Fruit fly (Drosophila melanogaster): Measurements from ENCODE around the gene RpL24.

The RpL24 gene

DNA sequence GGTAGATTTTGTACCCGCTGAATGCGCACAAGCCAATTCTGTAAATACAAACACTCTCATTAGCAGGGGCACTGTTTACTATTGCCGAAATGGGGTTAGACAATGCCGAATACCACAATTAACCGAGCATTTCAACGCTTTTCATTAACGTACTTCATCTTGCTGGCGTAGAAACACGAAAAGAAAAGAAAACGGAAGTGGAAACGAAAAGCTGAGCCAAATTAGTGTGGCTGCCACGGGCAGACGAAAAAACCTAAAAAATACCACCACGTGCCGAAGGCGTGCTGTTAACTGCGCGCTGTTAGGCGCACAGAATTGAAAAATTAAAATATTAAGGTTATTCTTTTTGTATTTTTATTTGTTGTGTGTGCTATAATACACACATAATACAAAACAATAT is at the start of gene RpL24 (continued):
- peak; percentile 91 for TF ChIP-seq Sox102F (GFP tag; optimal IDR thresholded peaks at IDR 0.05)
- TF ChIP-seq CG11902 (GFP tag; optimal IDR thresholded peaks at IDR 0.05), result peak; percentile 36
- TF ChIP-seq CG6808 (GFP tag; optimal IDR thresholded peaks at IDR 0.05), result peak; percentile 78
- no peak for TF ChIP-seq CG8119 (GFP tag; IDR thresholded peaks at IDR 0.05)
- peak; percentile 1 for TF ChIP-seq Sox15 (GFP tag; optimal IDR thresholded peaks at IDR 0.05)
- TF ChIP-seq achi (GFP tag; optimal IDR thresholded peaks at IDR 0.05), result peak; percentile 83
- peak; percentile 95 for TF ChIP-seq CG3919 (GFP tag; optimal IDR thresholded peaks at IDR 0.05)
- no peak for TF ChIP-seq Hr38 (GFP tag; optimal IDR thresholded peaks at IDR 0.05)

DNA sequence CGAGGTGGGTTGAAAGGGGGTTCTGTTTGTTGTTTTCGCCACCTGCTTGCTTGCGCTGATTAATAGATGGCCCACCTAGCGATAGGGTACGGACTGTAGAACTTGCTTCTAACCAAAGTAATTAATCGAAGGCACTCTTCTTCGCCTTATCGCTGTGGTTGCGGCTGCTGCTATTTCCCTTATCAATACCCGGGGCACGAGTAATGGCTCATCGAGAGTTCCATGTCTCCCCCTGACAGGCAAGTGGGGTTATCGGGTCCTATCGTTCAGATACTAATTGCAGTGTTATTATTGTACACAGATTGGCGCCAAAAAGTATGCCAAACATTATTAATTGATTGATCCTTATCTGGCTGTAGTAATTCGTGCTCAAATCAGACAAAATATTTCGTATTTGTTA is 41.9 kb upstream of the RpL24 start:
- TF ChIP-seq Sox102F (GFP tag; optimal IDR thresholded peaks at IDR 0.05), result no peak
- TF ChIP-seq vri (GFP tag; optimal IDR thresholded peaks at IDR 0.05), result peak; percentile 77
- TF ChIP-seq Ets21C (GFP tag; optimal IDR thresholded peaks at IDR 0.05), result no peak
- TF ChIP-seq Sox14 (GFP tag; optimal IDR thresholded peaks at IDR 0.05), result no peak
- TF ChIP-seq CG11902 (GFP tag; optimal IDR thresholded peaks at IDR 0.05), result no peak
- TF ChIP-seq OdsH (GFP tag; optimal IDR thresholded peaks at IDR 0.05), result no peak
- no peak for TF ChIP-seq fkh (GFP tag; optimal IDR thresholded peaks at IDR 0.05)
- no peak for TF ChIP-seq eg (GFP tag; IDR thresholded peaks at IDR 0.05)
- TF ChIP-seq CG3919 (GFP tag; optimal IDR thresholded peaks at IDR 0.05), result no peak
- no peak for TF ChIP-seq acj6 (GFP tag; optimal IDR thresholded peaks at IDR 0.05)
- no peak for TF ChIP-seq CG1621 (tag; optimal IDR thresholded peaks at IDR 0.05)
- peak; percentile 87 for TF ChIP-seq svp (GFP tag)
- no peak for TF ChIP-seq CG8319 (GFP tag; optimal IDR thresholded peaks at IDR 0.05)

DNA sequence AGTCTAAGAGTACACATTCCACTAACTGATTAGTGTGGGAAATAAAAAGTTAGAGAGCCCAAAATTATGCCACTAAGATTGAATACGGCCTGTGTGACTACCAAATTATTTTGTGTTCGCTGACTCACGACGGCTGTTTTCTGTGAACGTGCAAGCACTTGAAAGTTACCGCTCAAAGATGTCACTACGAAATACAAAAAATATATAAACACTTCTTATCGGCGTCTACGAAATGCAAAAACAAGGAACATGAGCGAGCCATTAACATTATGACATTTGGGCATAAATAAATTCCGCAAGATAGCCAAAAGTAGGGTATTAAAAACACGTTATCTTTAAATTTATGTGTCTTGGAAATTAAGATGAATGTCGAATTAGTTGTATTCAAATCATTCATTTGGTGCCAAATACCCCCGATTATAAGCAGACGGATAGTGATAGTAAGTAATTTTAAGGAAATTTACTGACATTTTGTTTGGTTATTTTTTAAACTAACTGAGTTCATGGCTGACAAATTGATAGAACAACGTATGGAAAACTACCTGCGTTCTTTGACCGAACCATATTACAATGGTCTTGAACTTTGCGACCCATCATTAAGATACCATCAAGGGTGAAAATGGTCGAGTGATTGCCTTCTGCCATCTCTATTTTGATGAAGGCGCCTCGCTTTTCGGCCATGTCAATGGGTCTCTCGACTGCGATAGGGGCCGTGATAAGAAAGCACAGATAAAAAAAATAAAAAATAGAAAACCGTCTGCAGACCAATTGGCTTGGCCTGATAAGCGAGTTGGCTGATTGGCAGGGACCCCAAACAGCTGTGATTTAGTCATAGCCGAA is 40.1 kb upstream of the RpL24 start, which contains the start of gene Tehao:
Gene Tehao, plus strand, starts transcription at position 828 of the 840 bp plus-strand sequence.
- no peak for TF ChIP-seq CG3919 (GFP tag; optimal IDR thresholded peaks at IDR 0.05)
- TF ChIP-seq vri (GFP tag; optimal IDR thresholded peaks at IDR 0.05), result peak; percentile 60
- TF ChIP-seq Eip93F (GFP tag; optimal IDR thresholded peaks at IDR 0.05), result no peak
- TF ChIP-seq svp (GFP tag), result peak; percentile 78
- TF ChIP-seq CG11762 (GFP tag; optimal IDR thresholded peaks at IDR 0.05; ENCODE audit: insufficient read depth), result no peak
- no peak for TF ChIP-seq fd85E (GFP tag; optimal IDR thresholded peaks at IDR 0.05)

DNA sequence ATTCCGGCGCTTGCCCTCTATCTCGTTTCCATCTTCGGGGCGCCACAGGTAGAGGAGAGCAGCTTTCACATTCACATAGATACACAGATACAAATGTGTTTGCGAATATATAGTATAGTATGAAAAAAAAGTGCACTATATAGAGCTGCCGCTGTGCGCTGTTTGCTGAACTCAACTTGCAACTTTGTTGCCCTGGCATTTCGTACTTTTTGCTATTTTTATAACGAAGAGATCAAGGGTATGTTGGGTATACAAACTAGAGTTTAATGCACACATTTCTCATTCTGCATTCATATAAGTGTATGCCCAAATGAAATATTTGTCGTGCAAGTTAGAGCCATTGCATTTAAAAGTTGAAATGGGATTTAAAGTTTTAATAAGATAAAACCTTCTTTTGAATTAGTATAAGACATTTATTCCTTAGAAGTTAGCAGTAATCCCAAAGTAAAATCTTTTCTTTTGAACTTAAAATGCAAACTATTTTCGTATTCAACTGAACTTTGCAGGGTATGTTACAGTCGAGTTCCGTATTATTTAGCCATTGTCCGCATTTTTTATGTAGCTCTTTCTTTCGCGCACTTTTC is 36.1 kb upstream of the RpL24 start:
- no peak for TF ChIP-seq Sox14 (GFP tag; optimal IDR thresholded peaks at IDR 0.05)
- TF ChIP-seq CG15336 (GFP tag; IDR thresholded peaks at IDR 0.05), result 0 out of 2 replicates have a peak, but pooled peaks have one; percentile 43
- TF ChIP-seq CG6276 (GFP tag; optimal IDR thresholded peaks at IDR 0.05), result peak; percentile 35
- TF ChIP-seq CG8119 (GFP tag; IDR thresholded peaks at IDR 0.05), result peak; percentile 61
- peak; percentile 92 for TF ChIP-seq dsx (GFP tag; optimal IDR thresholded peaks at IDR 0.05; ENCODE audit: poor library complexity, severe bottlenecking)
- peak; percentile 5 for TF ChIP-seq CG4318 (GFP tag; optimal IDR thresholded peaks at IDR 0.05)
- no peak for TF ChIP-seq ss (GFP tag; optimal IDR thresholded peaks at IDR 0.05)
- peak; percentile 61 for TF ChIP-seq CG32006 (GFP tag; optimal IDR thresholded peaks at IDR 0.05)
- TF ChIP-seq Eip75B (GFP tag; optimal IDR thresholded peaks at IDR 0.05), result peak; percentile 9
- TF ChIP-seq topi (GFP tag; optimal IDR thresholded peaks at IDR 0.05), result no peak
- no peak for TF ChIP-seq CG6792 (GFP tag; optimal IDR thresholded peaks at IDR 0.05)
- TF ChIP-seq CG6163 (GFP tag; IDR thresholded peaks at IDR 0.05), result no peak
- TF ChIP-seq Eip93F (GFP tag; optimal IDR thresholded peaks at IDR 0.05), result no peak
- peak in 1 of 2 experiments; percentile 44 for TF ChIP-seq salr (GFP tag; optimal IDR thresholded peaks at IDR 0.05)
- TF ChIP-seq Lpt (GFP tag; optimal IDR thresholded peaks at IDR 0.05), result peak; percentile 27
- peak; percentile 13 for TF ChIP-seq OdsH (GFP tag; optimal IDR thresholded peaks at IDR 0.05)
- TF ChIP-seq CG34406 (GFP tag; optimal IDR thresholded peaks at IDR 0.05), result no peak
- TF ChIP-seq acj6 (GFP tag; optimal IDR thresholded peaks at IDR 0.05), result peak; percentile 4
- TF ChIP-seq Hr4 (GFP tag; optimal IDR thresholded peaks at IDR 0.05), result peak; percentile 63

Data from whole organism, prepupa.